Fruit fly (Drosophila melanogaster) whole organism, embryonic: ENCODE results near the gene Ppt2.

Experiments
- CG10147 ChIP-seq: fragments of 200-800 bp; sonication (Bioruptor generic); optimal IDR thresholded peaks from 2 replicates; lab custom pipeline; 2019; ENCODE audit warnings: missing biosample characterization, mild to moderate bottlenecking, missing genetic modification characterization, moderate library complexity
- CG10321 ChIP-seq: fragments of 200-800 bp; sonication (Bioruptor generic); IDR thresholded peaks from 2 replicates; pipeline ENCODE4 v1.3.6; 2022; ENCODE audit warnings: missing biosample characterization, missing genetic modification characterization
- CG10543 ChIP-seq: fragments of 200-800 bp; sonication (Bioruptor generic); optimal IDR thresholded peaks from 3 replicates; lab custom pipeline; 2017; ENCODE audit warnings: missing biosample characterization, mild to moderate bottlenecking, missing genetic modification characterization, moderate library complexity
- CG10565 ChIP-seq: fragments of 200-800 bp; sonication (Bioruptor generic); optimal IDR thresholded peaks from 3 replicates; lab custom pipeline; 2016; ENCODE audit warnings: missing biosample characterization, mild to moderate bottlenecking, missing genetic modification characterization
- CG10959 ChIP-seq: fragments of 200-800 bp; sonication (Bioruptor generic); IDR thresholded peaks from 2 replicates; pipeline ENCODE4 v1.3.6; 2022; ENCODE audit warnings: missing biosample characterization, missing genetic modification characterization
- CG11398 ChIP-seq: fragments of 200-800 bp; sonication (Bioruptor generic); optimal IDR thresholded peaks from 2 replicates; lab custom pipeline; 2016; ENCODE audit warnings: missing biosample characterization, missing genetic modification characterization
- CG12299 ChIP-seq: fragments of 200-800 bp; sonication (Bioruptor generic); optimal IDR thresholded peaks from 2 replicates; lab custom pipeline; 2018; ENCODE audit warnings: missing biosample characterization, mild to moderate bottlenecking, missing genetic modification characterization
- CG12659 ChIP-seq: fragments of 200-800 bp; sonication (Bioruptor generic); optimal IDR thresholded peaks from 3 replicates; lab custom pipeline; 2017; ENCODE audit warnings: mild to moderate bottlenecking, missing biosample characterization, missing genetic modification reagents, missing genetic modification characterization
- CG12769 ChIP-seq: fragments of 200-800 bp; sonication (Bioruptor generic); optimal IDR thresholded peaks from 2 replicates; lab custom pipeline; 2019; ENCODE audit warnings: missing biosample characterization, mild to moderate bottlenecking, missing genetic modification characterization, moderate library complexity
- CG15073 ChIP-seq: fragments of 200-800 bp; sonication (Bioruptor generic); optimal IDR thresholded peaks from 2 replicates; lab custom pipeline; 2016; ENCODE audit warnings: missing biosample characterization, missing genetic modification characterization
- CG16863 ChIP-seq: fragments of 200-800 bp; sonication (Bioruptor generic); optimal IDR thresholded peaks from 3 replicates; lab custom pipeline; 2016; ENCODE audit warnings: missing biosample characterization, missing genetic modification characterization
- CG18262 ChIP-seq: fragments of 200-800 bp; optimal IDR thresholded peaks from 3 replicates; lab custom pipeline; 2019; ENCODE audit warnings: missing biosample characterization, mild to moderate bottlenecking, missing genetic modification characterization, moderate library complexity
- CG2116 ChIP-seq: fragments of 200-800 bp; sonication (Bioruptor generic); optimal IDR thresholded peaks from 3 replicates; lab custom pipeline; 2018; ENCODE audit warnings: missing biosample characterization, mild to moderate bottlenecking, missing genetic modification characterization
- CG2889 ChIP-seq: fragments of 200-800 bp; sonication (Bioruptor generic); IDR thresholded peaks from 3 replicates; pipeline ENCODE4 v1.3.6; 2022; ENCODE audit warnings: missing biosample characterization, missing genetic modification characterization
- CG30403 ChIP-seq: fragments of 200-800 bp; sonication (Bioruptor generic); optimal IDR thresholded peaks from 3 replicates; lab custom pipeline; 2016; ENCODE audit warnings: missing biosample characterization, missing genetic modification characterization
- CG30431 ChIP-seq: fragments of 200-800 bp; sonication (Bioruptor generic); optimal IDR thresholded peaks from 2 replicates; lab custom pipeline; 2017; ENCODE audit warnings: missing biosample characterization, missing genetic modification characterization
- CG31224 ChIP-seq: fragments of 200-800 bp; sonication (Bioruptor generic); IDR thresholded peaks from 2 replicates; pipeline ENCODE4 v1.3.6; 2022; ENCODE audit warnings: missing biosample characterization, missing genetic modification characterization
- CG3995 ChIP-seq: fragments of 200-800 bp; sonication (Bioruptor generic); optimal IDR thresholded peaks from 3 replicates; lab custom pipeline; 2016; ENCODE audit warnings: missing biosample characterization, missing genetic modification characterization
- CG5180 ChIP-seq: fragments of 200-800 bp; sonication (Bioruptor generic); optimal IDR thresholded peaks from 3 replicates; lab custom pipeline; 2017; ENCODE audit warnings: missing biosample characterization, missing genetic modification characterization, mild to moderate bottlenecking, moderate library complexity, missing genetic modification reagents
- CG7987 ChIP-seq: fragments of 200-800 bp; sonication (Bioruptor generic); optimal IDR thresholded peaks from 2 replicates; lab custom pipeline; 2018; ENCODE audit warnings: missing biosample characterization, mild to moderate bottlenecking, missing genetic modification characterization, moderate library complexity
- Dll ChIP-seq: fragments of 200-800 bp; sonication (Bioruptor generic); IDR thresholded peaks from 4 replicates; pipeline ENCODE4 v1.3.6; 2022; ENCODE audit warnings: missing biosample characterization, missing genetic modification characterization; ENCODE audit not compliant: partially characterized antibody
- Doc2 ChIP-seq: fragments of 200-800 bp; sonication (Bioruptor generic); IDR thresholded peaks from 2 replicates; pipeline ENCODE4 v1.3.6; 2022; ENCODE audit warnings: missing biosample characterization, missing genetic modification characterization
- E2f2 ChIP-seq: fragments of 200-800 bp; sonication (Bioruptor generic); IDR thresholded peaks from 2 replicates; pipeline ENCODE4 v1.3.6; 2022; ENCODE audit warnings: missing biosample characterization, missing genetic modification characterization
- GATAe ChIP-seq: fragments of 200-800 bp; sonication (Bioruptor generic); conservative IDR thresholded peaks from 2 replicates; pipeline ENCODE4 v1.3.6; 2022; ENCODE audit warnings: missing biosample characterization, missing genetic modification characterization
- HLH3B ChIP-seq: fragments of 200-800 bp; sonication (Bioruptor generic); IDR thresholded peaks from 2 replicates; pipeline ENCODE4 v1.3.6; 2022; ENCODE audit warnings: missing biosample characterization, missing genetic modification characterization
- HLH54F ChIP-seq: fragments of 200-800 bp; sonication (Bioruptor generic); optimal IDR thresholded peaks from 3 replicates; lab custom pipeline; 2016; ENCODE audit warnings: missing biosample characterization, missing genetic modification characterization
- Hmr ChIP-seq: fragments of 200-800 bp; sonication (Bioruptor generic); optimal IDR thresholded peaks from 3 replicates; lab custom pipeline; 2017; ENCODE audit warnings: mild to moderate bottlenecking, missing biosample characterization, missing genetic modification reagents, missing genetic modification characterization
- Hr3 ChIP-seq: fragments of 200-800 bp; sonication (Bioruptor generic); optimal IDR thresholded peaks from 3 replicates; lab custom pipeline; 2016; ENCODE audit warnings: missing biosample characterization, missing genetic modification characterization
- NC2β ChIP-seq: fragments of 200-800 bp; sonication (Bioruptor generic); optimal IDR thresholded peaks from 2 replicates; lab custom pipeline; 2016; ENCODE audit warnings: missing biosample characterization, missing genetic modification characterization
- Taf1 ChIP-seq: fragments of 200-800 bp; sonication (Bioruptor generic); IDR thresholded peaks from 2 replicates; pipeline ENCODE4 v1.3.6; 2022; ENCODE audit warnings: missing biosample characterization, missing genetic modification characterization
- ash1 ChIP-seq: fragments of 200-800 bp; sonication (Bioruptor generic); optimal IDR thresholded peaks from 2 replicates; lab custom pipeline; 2018; ENCODE audit warnings: missing biosample characterization, mild to moderate bottlenecking, missing genetic modification characterization
- bowl ChIP-seq: fragments of 200-800 bp; sonication (Bioruptor generic); IDR thresholded peaks from 2 replicates; pipeline ENCODE4 v1.3.6; 2022; ENCODE audit warnings: missing biosample characterization, missing genetic modification characterization
- chn ChIP-seq: fragments of 200-800 bp; sonication (Bioruptor generic); optimal IDR thresholded peaks from 2 replicates; lab custom pipeline; 2016; ENCODE audit warnings: missing biosample characterization, missing genetic modification characterization
- ci ChIP-seq: fragments of 200-800 bp; sonication (Bioruptor generic); IDR thresholded peaks from 3 replicates; pipeline ENCODE4 v1.3.6; 2022; ENCODE audit warnings: missing biosample characterization, missing genetic modification characterization
- croc ChIP-seq: fragments of 200-800 bp; sonication (Bioruptor generic); conservative IDR thresholded peaks from 3 replicates; pipeline ENCODE4 v1.3.6; 2022; ENCODE audit warnings: missing biosample characterization, missing genetic modification characterization
- dmrt99B ChIP-seq: fragments of 200-800 bp; sonication (Bioruptor generic); optimal IDR thresholded peaks from 2 replicates; lab custom pipeline; 2018; ENCODE audit warnings: missing biosample characterization, mild to moderate bottlenecking, missing genetic modification characterization, moderate library complexity
- dysf ChIP-seq: fragments of 200-800 bp; sonication (Bioruptor generic); IDR thresholded peaks from 3 replicates; pipeline ENCODE4 v1.3.6; 2022; ENCODE audit warnings: missing biosample characterization, missing genetic modification characterization
- gce ChIP-seq: fragments of 200-800 bp; sonication (Bioruptor generic); IDR thresholded peaks from 3 replicates; pipeline ENCODE4 v1.3.6; 2022; ENCODE audit warnings: missing biosample characterization, missing genetic modification characterization
- gcm ChIP-seq: fragments of 200-800 bp; sonication (Bioruptor generic); optimal IDR thresholded peaks from 2 replicates; lab custom pipeline; 2019; ENCODE audit warnings: missing biosample characterization, mild to moderate bottlenecking, missing genetic modification characterization, moderate library complexity
- hb ChIP-seq: fragments of 200-800 bp; sonication (Bioruptor generic); IDR thresholded peaks from 3 replicates; pipeline ENCODE4 v1.3.6; 2022; ENCODE audit warnings: missing biosample characterization, missing genetic modification characterization; ENCODE audit not compliant: partially characterized antibody
- kah ChIP-seq: fragments of 200-800 bp; sonication (Bioruptor generic); optimal IDR thresholded peaks from 2 replicates; lab custom pipeline; 2018; ENCODE audit warnings: missing biosample characterization, mild to moderate bottlenecking, missing genetic modification characterization
- lab ChIP-seq: fragments of 200-800 bp; sonication (Bioruptor generic); optimal IDR thresholded peaks from 3 replicates; lab custom pipeline; 2017; ENCODE audit warnings: missing biosample characterization, missing genetic modification characterization, mild to moderate bottlenecking, moderate library complexity, missing genetic modification reagents
- lov ChIP-seq, 2 experiments: fragments of 200-800 bp in 1 of 2; fragments of >200 bp in 1 of 2; sonication (Bioruptor generic) in 1 of 2; IDR thresholded peaks in 1 of 2; optimal IDR thresholded peaks in 1 of 2; 2 replicates in 1 of 2; 3 replicates in 1 of 2; pipeline versions ENCODE4 v1.3.6 to Lab custom; 2017 to 2022; ENCODE audit warnings: missing biosample characterization in 1 of 2, missing genetic modification characterization in 1 of 2
- mirr ChIP-seq: fragments of 200-800 bp; sonication (Bioruptor generic); optimal IDR thresholded peaks from 3 replicates; lab custom pipeline; 2018; ENCODE audit warnings: missing biosample characterization, mild to moderate bottlenecking, missing genetic modification characterization
- psq ChIP-seq: fragments of 200-800 bp; sonication (Bioruptor generic); optimal IDR thresholded peaks from 2 replicates; lab custom pipeline; 2017; ENCODE audit warnings: missing biosample characterization, missing genetic modification characterization
- slbo ChIP-seq: fragments of 200-800 bp; sonication (Bioruptor generic); IDR thresholded peaks from 2 replicates; pipeline ENCODE4 v1.3.6; 2022; ENCODE audit warnings: missing biosample characterization, missing genetic modification characterization
- sr ChIP-seq: fragments of 200-800 bp; sonication (Bioruptor generic); IDR thresholded peaks from 3 replicates; pipeline ENCODE4 v1.3.6; 2022; ENCODE audit warnings: missing biosample characterization, missing genetic modification characterization
- toy ChIP-seq: fragments of 200-800 bp; sonication (Bioruptor generic); IDR thresholded peaks from 2 replicates; pipeline ENCODE4 v1.3.6; 2022; ENCODE audit warnings: missing biosample characterization, missing genetic modification characterization
- usp ChIP-seq: fragments of >200 bp; optimal IDR thresholded peaks from 2 replicates; lab custom pipeline; 2017; ENCODE audit warnings: missing biosample characterization, missing genetic modification characterization
- z ChIP-seq: fragments of 200-800 bp; sonication (Bioruptor generic); IDR thresholded peaks from 3 replicates; pipeline ENCODE4 v1.3.6; 2022; ENCODE audit warnings: missing biosample characterization, missing genetic modification characterization

The Ppt2 gene

dm6 chr2L:11268933-11269631 is 11.0 kb upstream of the Ppt2 start, which contains the start of gene cmet (continued):
- TF ChIP-seq toy (GFP tag; lab: Robert Waterston, UW): no peak
- no peak for TF ChIP-seq Doc2 (GFP tag; lab: Robert Waterston, UW)
- TF ChIP-seq Hmr: peak; percentile 50
- TF ChIP-seq CG31224: 0 out of 2 replicates have a peak, but pooled peaks have one; percentile 30
- no peak for TF ChIP-seq CG10147 (GFP tag; lab: Kevin White, UChicago)
- peak; percentile 52 for TF ChIP-seq NC2β
- no peak for TF ChIP-seq ash1 (GFP tag; lab: Kevin White, UChicago)
- TF ChIP-seq hb (GFP tag; lab: Robert Waterston, UW): peak; percentile 96
- peak; percentile 67 for TF ChIP-seq CG18262 (tag; lab: Kevin White, UChicago)
- no peak for TF ChIP-seq CG15073 (GFP tag; lab: Kevin White, UChicago)
- no peak for TF ChIP-seq CG12299
- TF ChIP-seq CG12769 (tag; lab: Kevin White, UChicago): peak; percentile 60
- TF ChIP-seq bowl: no peak
- no peak for TF ChIP-seq kah (GFP tag; lab: Kevin White, UChicago)
- TF ChIP-seq CG2116 (GFP tag; lab: Kevin White, UChicago): peak; percentile 98
- no peak for TF ChIP-seq dmrt99B (tag; lab: Kevin White, UChicago)
- TF ChIP-seq gcm (GFP tag; lab: Kevin White, UChicago): no peak
- TF ChIP-seq CG10959: no peak
- TF ChIP-seq CG5180 (GFP tag; lab: Kevin White, UChicago): no peak
- TF ChIP-seq lov (optimal IDR thresholded peaks at IDR 0.05; lab: Kevin White, UChicago): no peak
- no peak for TF ChIP-seq lov (GFP tag; IDR thresholded peaks at IDR 0.05; lab: Robert Waterston, UW)
- peak; percentile 60; the same call in 2 of the 3 replicates for TF ChIP-seq dysf (GFP tag; lab: Robert Waterston, UW)
- TF ChIP-seq croc (GFP tag; lab: Robert Waterston, UW): no peak
- peak; percentile 72 for TF ChIP-seq CG30403 (GFP tag; lab: Kevin White, UChicago)
- TF ChIP-seq CG2889 (GFP tag; lab: Robert Waterston, UW): no peak
- TF ChIP-seq HLH54F: peak; percentile 74
- TF ChIP-seq Taf1 (GFP tag; lab: Robert Waterston, UW): peak; percentile 19; the same call in 1 of the 2 replicates
- peak; percentile 59 for TF ChIP-seq CG11398 (GFP tag; lab: Kevin White, UChicago)
- TF ChIP-seq z (GFP tag; lab: Robert Waterston, UW): no peak
- TF ChIP-seq Dll (GFP tag; lab: Robert Waterston, UW): peak; percentile 82
- peak; percentile 31 for TF ChIP-seq CG16863 (GFP tag; lab: Kevin White, UChicago)
- no peak for TF ChIP-seq psq (GFP tag; lab: Kevin White, UChicago)
- TF ChIP-seq ci (GFP tag; lab: Robert Waterston, UW): peak; percentile 68; the same call in 2 of the 3 replicates
- TF ChIP-seq chn (GFP tag; lab: Kevin White, UChicago): peak; percentile 55
- TF ChIP-seq HLH3B (GFP tag; lab: Robert Waterston, UW): no peak
- TF ChIP-seq CG10321: no peak
- no peak for TF ChIP-seq gce
- no peak for TF ChIP-seq sr (GFP tag; lab: Robert Waterston, UW)
- no peak for TF ChIP-seq GATAe (GFP tag; lab: Robert Waterston, UW)
- no peak for TF ChIP-seq mirr
- peak; percentile 7 for TF ChIP-seq CG30431 (GFP tag; lab: Kevin White, UChicago)
- peak; percentile 24 for TF ChIP-seq CG7987 (GFP tag; lab: Kevin White, UChicago)
- no peak for TF ChIP-seq usp (GFP tag; lab: Kevin White, UChicago)
- TF ChIP-seq lab: no peak
- peak; percentile 91 for TF ChIP-seq E2f2 (GFP tag; lab: Robert Waterston, UW)
- TF ChIP-seq CG10565 (GFP tag; lab: Kevin White, UChicago): no peak
- TF ChIP-seq CG3995 (GFP tag; lab: Kevin White, UChicago): peak; percentile 13
- peak; percentile 81 for TF ChIP-seq slbo (GFP tag; lab: Robert Waterston, UW)
- peak; percentile 49 for TF ChIP-seq Hr3 (GFP tag; lab: Kevin White, UChicago)
- no peak for TF ChIP-seq CG10543 (GFP tag; lab: Kevin White, UChicago)
- TF ChIP-seq CG12659 (GFP tag; lab: Kevin White, UChicago): peak; percentile 69
